Worm (Caenorhabditis elegans) whole organism, young adult: ENCODE data around the gene C49C8.2.

Experiments
- F39B2.1 ChIP-seq: fragments of 200-800 bp; sonication (Bioruptor generic); IDR thresholded peaks from 2 replicates; pipeline ENCODE4 v1.3.6; 2022; ENCODE audit warnings: missing genetic modification reagents, missing genetic modification characterization, missing compliant biosample characterization
- hmg-20 ChIP-seq: fragments of 200-800 bp; sonication (Bioruptor generic); IDR thresholded peaks from 2 replicates; pipeline ENCODE4 v1.3.6; 2022; ENCODE audit warnings: missing genetic modification reagents, missing genetic modification characterization, missing compliant biosample characterization
- repo-1 ChIP-seq: sonication (generic microtip); optimal IDR thresholded peaks from 2 replicates; lab custom pipeline; 2017; ENCODE audit warnings: mild to moderate bottlenecking, missing genetic modification characterization, missing compliant biosample characterization
- ztf-26 ChIP-seq: sonication (generic microtip); optimal IDR thresholded peaks from 2 replicates; lab custom pipeline; 2017; ENCODE audit warnings: missing genetic modification characterization, missing compliant biosample characterization

DNA sequence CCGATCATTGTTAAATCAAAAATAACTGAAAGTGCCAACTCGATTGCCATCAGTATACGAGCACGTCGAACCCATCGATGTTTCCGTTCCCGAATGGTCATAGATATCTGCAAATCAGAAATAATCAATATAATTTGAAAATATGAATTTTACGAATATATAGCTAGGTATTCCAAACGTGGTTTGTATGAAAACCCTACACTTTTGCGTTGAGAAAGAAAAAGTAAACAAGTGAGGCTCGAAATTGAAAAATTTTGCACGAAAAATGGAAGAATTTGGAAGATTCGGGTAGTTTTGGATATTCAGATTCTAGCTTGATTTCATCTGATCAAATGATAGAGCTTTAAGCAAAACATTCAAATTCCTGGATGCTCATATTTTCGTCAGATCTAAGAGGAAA, 12.1 kb upstream of the C49C8.2 start, which contains the start of gene F42A9.9:
- TF ChIP-seq F39B2.1 (GFP tag; lab: Robert Waterston, UW) (no peak), ztf-26 (tag; lab: Kevin White, UChicago) (no peak), hmg-20 (GFP tag; lab: Robert Waterston, UW) (no peak), repo-1 (tag; lab: Kevin White, UChicago) (no peak)
